Fruit fly (Drosophila melanogaster) whole organism, adult: ENCODE measurements around the gene wcy.

Source experiments
- CG11617 ChIP-seq: fragments of 200-800 bp; sonication (Bioruptor generic); optimal IDR thresholded peaks from 2 replicates; lab custom pipeline; 2017; ENCODE audit warnings: mild to moderate bottlenecking, missing biosample characterization, missing genetic modification reagents, missing genetic modification characterization
- CG12768 ChIP-seq: fragments of 200-800 bp; sonication (Bioruptor generic); optimal IDR thresholded peaks from 2 replicates; lab custom pipeline; 2017; ENCODE audit warnings: missing biosample characterization, missing genetic modification characterization, mild to moderate bottlenecking, moderate library complexity, missing genetic modification reagents
- CG14711 ChIP-seq: fragments of 200-800 bp; sonication (Bioruptor generic); optimal IDR thresholded peaks from 2 replicates; lab custom pipeline; 2018; ENCODE audit warnings: missing biosample characterization, mild to moderate bottlenecking, missing genetic modification characterization, moderate library complexity
- CG1620 ChIP-seq: fragments of 200-800 bp; sonication (Bioruptor generic); optimal IDR thresholded peaks from 2 replicates; lab custom pipeline; 2016; ENCODE audit warnings: missing biosample characterization, missing genetic modification characterization
- CG33017 ChIP-seq: fragments of 200-800 bp; sonication (Bioruptor generic); optimal IDR thresholded peaks from 2 replicates; lab custom pipeline; 2018; ENCODE audit warnings: missing biosample characterization, mild to moderate bottlenecking, missing genetic modification characterization, moderate library complexity
- CG5204 ChIP-seq: fragments of 200-800 bp; sonication (Bioruptor generic); optimal IDR thresholded peaks from 2 replicates; lab custom pipeline; 2016; ENCODE audit warnings: missing biosample characterization, missing genetic modification characterization
- CG7045 ChIP-seq: fragments of 200-800 bp; sonication (Bioruptor generic); optimal IDR thresholded peaks from 2 replicates; lab custom pipeline; 2017; ENCODE audit warnings: missing biosample characterization, mild to moderate bottlenecking, missing genetic modification characterization
- CG7101 ChIP-seq: fragments of 200-800 bp; sonication (Bioruptor generic); optimal IDR thresholded peaks from 2 replicates; lab custom pipeline; 2018; ENCODE audit warnings: missing biosample characterization, mild to moderate bottlenecking, missing genetic modification characterization, moderate library complexity
- Clk ChIP-seq: fragments of 200-800 bp; sonication (Bioruptor generic); optimal IDR thresholded peaks from 2 replicates; lab custom pipeline; 2017; ENCODE audit warnings: missing biosample characterization, missing genetic modification characterization
- Crg-1 ChIP-seq: fragments of 200-800 bp; sonication (Bioruptor generic); optimal IDR thresholded peaks from 2 replicates; lab custom pipeline; 2016; ENCODE audit warnings: missing biosample characterization, missing genetic modification characterization
- Hr96 ChIP-seq: fragments of 200-800 bp; sonication (Bioruptor generic); optimal IDR thresholded peaks from 2 replicates; lab custom pipeline; 2016; ENCODE audit warnings: missing biosample characterization, missing genetic modification characterization
- Mnt ChIP-seq: fragments of 200-800 bp; sonication (Bioruptor generic); optimal IDR thresholded peaks from 2 replicates; lab custom pipeline; 2016; ENCODE audit warnings: missing biosample characterization, mild to moderate bottlenecking, missing genetic modification characterization
- bab1 ChIP-seq: fragments of 200-800 bp; sonication (Bioruptor generic); optimal IDR thresholded peaks from 3 replicates; lab custom pipeline; 2019; ENCODE audit warnings: missing biosample characterization, mild to moderate bottlenecking, missing genetic modification characterization, moderate library complexity
- cic ChIP-seq: fragments of 200-800 bp; sonication (Bioruptor generic); optimal IDR thresholded peaks from 2 replicates; lab custom pipeline; 2017; ENCODE audit warnings: missing biosample characterization, mild to moderate bottlenecking, missing genetic modification characterization, moderate library complexity
- cnc ChIP-seq, 2 experiments: fragments of >200 bp; optimal IDR thresholded peaks; 2 replicates each; lab custom pipeline; 2017
- kay ChIP-seq: fragments of 200-800 bp; sonication (Bioruptor generic); peaks from one replicate; lab custom pipeline; 2016; ENCODE audit warnings: missing biosample characterization, missing genetic modification characterization, borderline replicate concordance
- ovo ChIP-seq: fragments of 200-800 bp; sonication (Bioruptor generic); optimal IDR thresholded peaks from 2 replicates; lab custom pipeline; 2016; ENCODE audit warnings: missing biosample characterization, missing genetic modification characterization
- pad ChIP-seq: fragments of 200-800 bp; sonication (Bioruptor generic); optimal IDR thresholded peaks from 3 replicates; lab custom pipeline; 2017; ENCODE audit warnings: missing biosample characterization, missing genetic modification characterization, mild to moderate bottlenecking, moderate library complexity, missing genetic modification reagents
- tj ChIP-seq: fragments of 200-800 bp; sonication (Bioruptor generic); optimal IDR thresholded peaks from 3 replicates; lab custom pipeline; 2017; ENCODE audit warnings: missing biosample characterization, mild to moderate bottlenecking, missing genetic modification characterization, moderate library complexity
- toe ChIP-seq: fragments of 200-800 bp; sonication (Bioruptor generic); optimal IDR thresholded peaks from 2 replicates; lab custom pipeline; 2016; ENCODE audit warnings: missing biosample characterization, missing genetic modification characterization

The wcy gene

dm6 chrX:17090585-17090984 is 12.9 kb upstream of the wcy start:
- TF ChIP-seq CG7045, result no peak
- TF ChIP-seq CG33017 (tag; lab: Kevin White, UChicago), result no peak
- TF ChIP-seq Crg-1, result no peak

- no peak for TF ChIP-seq CG12768 (GFP tag; lab: Kevin White, UChicago)
- no peak for TF ChIP-seq Crg-1
- TF ChIP-seq CG11617 (GFP tag; lab: Kevin White, UChicago), result no peak
- TF ChIP-seq CG33017 (tag; lab: Kevin White, UChicago), result no peak
- no peak for TF ChIP-seq Clk
- no peak for TF ChIP-seq CG1620
- TF ChIP-seq CG14711 (tag; lab: Kevin White, UChicago), result no peak
- TF ChIP-seq kay (GFP tag; lab: Kevin White, UChicago), result no peak
- no peak for TF ChIP-seq pad
- TF ChIP-seq cnc (optimal IDR thresholded peaks at IDR 0.05; lab: Kevin White, UChicago), result no peak
- no peak for TF ChIP-seq Mnt
- no peak for TF ChIP-seq cic (GFP tag; lab: Kevin White, UChicago)
- TF ChIP-seq CG7045, result no peak
- no peak for TF ChIP-seq tj (GFP tag; lab: Kevin White, UChicago)
- TF ChIP-seq CG5204 (GFP tag; lab: Kevin White, UChicago), result no peak
- TF ChIP-seq ovo (GFP tag; lab: Kevin White, UChicago), result no peak
- no peak for TF ChIP-seq bab1 (GFP tag; lab: Kevin White, UChicago)
- TF ChIP-seq CG7101, result no peak
- no peak for TF ChIP-seq Hr96
- no peak for TF ChIP-seq toe (GFP tag; lab: Kevin White, UChicago)
Observed at dm6 chrX:17087575-17087974, 9.9 kb upstream of the wcy start, which contains the start of gene CG8945. Gene CG8945 (minus strand): TSS chrX:17087675.

dm6 chrX:17081147-17081546 is 3.5 kb upstream of the wcy start, which contains the start of gene CG4955:
Gene CG4955 (plus strand): TSS chrX:17081447.
- no peak for TF ChIP-seq kay (GFP tag; lab: Kevin White, UChicago)
- TF ChIP-seq tj (GFP tag; lab: Kevin White, UChicago), result no peak
- no peak for TF ChIP-seq CG7101
- no peak for TF ChIP-seq Mnt
- TF ChIP-seq Crg-1, result no peak
- no peak for TF ChIP-seq toe (GFP tag; lab: Kevin White, UChicago)
- no peak for TF ChIP-seq CG12768 (GFP tag; lab: Kevin White, UChicago)
- no peak for TF ChIP-seq pad
- TF ChIP-seq CG33017 (tag; lab: Kevin White, UChicago), result no peak
- no peak for TF ChIP-seq CG11617 (GFP tag; lab: Kevin White, UChicago)
- no peak for TF ChIP-seq CG7045
- no peak for TF ChIP-seq CG5204 (GFP tag; lab: Kevin White, UChicago)
- no peak for TF ChIP-seq ovo (GFP tag; lab: Kevin White, UChicago)
- TF ChIP-seq Hr96, result no peak
- no peak for TF ChIP-seq Clk
- TF ChIP-seq CG1620, result no peak
- no peak for TF ChIP-seq CG14711 (tag; lab: Kevin White, UChicago)
- no peak for TF ChIP-seq cic (GFP tag; lab: Kevin White, UChicago)
- TF ChIP-seq cnc (optimal IDR thresholded peaks at IDR 0.05; lab: Kevin White, UChicago), result no peak
- no peak for TF ChIP-seq bab1 (GFP tag; lab: Kevin White, UChicago)

- TF ChIP-seq bab1 (GFP tag; lab: Kevin White, UChicago) (no peak), Clk (no peak), pad (no peak), CG7045 (no peak), CG11617 (GFP tag; lab: Kevin White, UChicago) (peak; percentile 15), CG1620 (peak; percentile 30), CG7101 (peak; percentile 3), Crg-1 (no peak), Hr96 (no peak), cnc (optimal IDR thresholded peaks at IDR 0.05; lab: Kevin White, UChicago) (no peak), CG5204 (GFP tag; lab: Kevin White, UChicago) (no peak), CG12768 (GFP tag; lab: Kevin White, UChicago) (no peak), cic (GFP tag; lab: Kevin White, UChicago) (no peak), CG33017 (tag; lab: Kevin White, UChicago) (no peak), kay (GFP tag; lab: Kevin White, UChicago) (peak; percentile 79), tj (GFP tag; lab: Kevin White, UChicago) (no peak), CG14711 (tag; lab: Kevin White, UChicago) (no peak)
Observed at dm6 chrX:17078139-17078977, 661 bp upstream of the wcy start, which contains the start of gene CG4949. Gene CG4949 (plus strand): TSS chrX:17078836.

dm6 chrX:17076449-17077289 is 1.0 kb downstream of the wcy start:
- TF ChIP-seq Hr96 (no peak), CG14711 (tag; lab: Kevin White, UChicago) (no peak), kay (GFP tag; lab: Kevin White, UChicago) (no peak), pad (peak; percentile 27), cic (GFP tag; lab: Kevin White, UChicago) (no peak), Crg-1 (peak; percentile 18), CG1620 (peak; percentile 12), tj (GFP tag; lab: Kevin White, UChicago) (no peak), toe (GFP tag; lab: Kevin White, UChicago) (no peak), CG5204 (GFP tag; lab: Kevin White, UChicago) (no peak), CG7045 (no peak), Mnt (no peak), bab1 (GFP tag; lab: Kevin White, UChicago) (no peak)
